Worm (Caenorhabditis elegans) whole organism, L3 larva: Measurements from ENCODE around the gene sru-18.

Source experiments
- ZK546.5 ChIP-seq: sonication (generic microtip); optimal IDR thresholded peaks from 2 replicates; lab custom pipeline; 2017; ENCODE audit warnings: missing biosample characterization, missing genetic modification characterization
- ceh-16 ChIP-seq: sonication (generic microtip); optimal IDR thresholded peaks from 2 replicates; lab custom pipeline; 2017; ENCODE audit warnings: missing biosample characterization, missing genetic modification characterization
- ceh-28 ChIP-seq: fragments of 150-350 bp; optimal IDR thresholded peaks from 2 replicates; lab custom pipeline; 2014; ENCODE audit warnings: missing biosample characterization, missing genetic modification reagents, missing genetic modification characterization
- ceh-82 ChIP-seq: fragments of 150-350 bp; optimal IDR thresholded peaks from 2 replicates; lab custom pipeline; 2014; ENCODE audit warnings: missing biosample characterization, missing genetic modification characterization
- ceh-9 ChIP-seq: sonication (generic microtip); optimal IDR thresholded peaks from 2 replicates; lab custom pipeline; 2018; ENCODE audit warnings: missing biosample characterization, missing genetic modification characterization
- egl-27 ChIP-seq: sonication (generic microtip); optimal IDR thresholded peaks from 4 replicates; lab custom pipeline; 2017; ENCODE audit warnings: missing biosample characterization, missing genetic modification reagents, missing genetic modification characterization
- egl-5 ChIP-seq: fragments of 150-350 bp; optimal IDR thresholded peaks from 2 replicates; lab custom pipeline; 2017; ENCODE audit warnings: missing biosample characterization, missing genetic modification reagents, missing genetic modification characterization, inconsistent platforms
- elt-2 ChIP-seq: sonication (generic microtip); optimal IDR thresholded peaks from 2 replicates; lab custom pipeline; 2016; ENCODE audit warnings: missing genetic modification reagents, mild to moderate bottlenecking, missing genetic modification characterization, missing compliant biosample characterization
- elt-3 ChIP-seq, 3 experiments: fragments of 150-350 bp in 1 of 3; sonication (generic microtip) in 2 of 3; optimal IDR thresholded peaks; 2 replicates in 2 of 3; 4 replicates in 1 of 3; lab custom pipeline; 2014 to 2017; ENCODE audit warnings: missing biosample characterization in 3 of 3, missing genetic modification characterization in 3 of 3
- eor-1 ChIP-seq, 2 experiments: fragments of 150-350 bp; optimal IDR thresholded peaks; 2 replicates each; lab custom pipeline; 2014 to 2018; ENCODE audit warnings: missing biosample characterization in 2 of 2, missing genetic modification characterization in 2 of 2
- fkh-10 ChIP-seq: sonication (generic microtip); optimal IDR thresholded peaks from 2 replicates; lab custom pipeline; 2017; ENCODE audit warnings: missing biosample characterization, missing genetic modification reagents, missing genetic modification characterization
- fkh-2 ChIP-seq: fragments of 150-350 bp; optimal IDR thresholded peaks from 2 replicates; lab custom pipeline; 2014; ENCODE audit warnings: missing biosample characterization, missing genetic modification reagents, missing genetic modification characterization
- hmg-11 ChIP-seq: sonication (generic microtip); optimal IDR thresholded peaks from 2 replicates; lab custom pipeline; 2016; ENCODE audit warnings: missing genetic modification characterization, missing compliant biosample characterization
- jun-1 ChIP-seq: fragments of 150-350 bp; optimal IDR thresholded peaks from 2 replicates; lab custom pipeline; 2014; ENCODE audit warnings: missing biosample characterization, missing genetic modification reagents, missing genetic modification characterization
- lin-39 ChIP-seq: fragments of 150-350 bp; optimal IDR thresholded peaks from 2 replicates; lab custom pipeline; 2018; ENCODE audit warnings: missing biosample characterization, missing genetic modification reagents, missing genetic modification characterization
- lsy-12 ChIP-seq: sonication (generic microtip); optimal IDR thresholded peaks from 2 replicates; lab custom pipeline; 2016; ENCODE audit warnings: mild to moderate bottlenecking, missing genetic modification characterization, missing compliant biosample characterization
- mml-1 ChIP-seq: fragments of 150-350 bp; sonication (generic microtip); optimal IDR thresholded peaks from 3 replicates; lab custom pipeline; 2014; ENCODE audit warnings: missing biosample characterization, missing genetic modification characterization
- nfya-1 ChIP-seq: sonication (generic microtip); optimal IDR thresholded peaks from 2 replicates; lab custom pipeline; 2017; ENCODE audit warnings: missing genetic modification characterization, mild to moderate bottlenecking, missing compliant biosample characterization, antibody characterized with exemption, moderate library complexity; ENCODE audit not compliant: insufficient read depth
- nhr-23 ChIP-seq: fragments of 150-350 bp; optimal IDR thresholded peaks from 2 replicates; lab custom pipeline; 2014; ENCODE audit warnings: missing biosample characterization, missing genetic modification reagents, missing genetic modification characterization
- nhr-237 ChIP-seq: fragments of 150-350 bp; optimal IDR thresholded peaks from 2 replicates; lab custom pipeline; 2014; ENCODE audit warnings: missing biosample characterization, missing genetic modification characterization
- nhr-25 ChIP-seq: sonication (generic microtip); optimal IDR thresholded peaks from 2 replicates; lab custom pipeline; 2017; ENCODE audit warnings: missing biosample characterization, missing genetic modification characterization
- nhr-28 ChIP-seq: fragments of 150-350 bp; optimal IDR thresholded peaks from 2 replicates; lab custom pipeline; 2014; ENCODE audit warnings: missing biosample characterization, missing genetic modification characterization
- nhr-43 ChIP-seq: sonication (generic microtip); optimal IDR thresholded peaks from 2 replicates; lab custom pipeline; 2016; ENCODE audit warnings: mild to moderate bottlenecking, missing genetic modification characterization, missing compliant biosample characterization; ENCODE audit not compliant: poor library complexity, severe bottlenecking
- nhr-67 ChIP-seq: fragments of 150-350 bp; optimal IDR thresholded peaks from 2 replicates; lab custom pipeline; 2014; ENCODE audit warnings: missing biosample characterization, missing genetic modification characterization
- pha-4 ChIP-seq: fragments of 150-350 bp; optimal IDR thresholded peaks from 2 replicates; lab custom pipeline; 2014; ENCODE audit warnings: missing biosample characterization, missing genetic modification reagents, missing genetic modification characterization
- sea-2 ChIP-seq: fragments of 150-350 bp; sonication (generic microtip); optimal IDR thresholded peaks from 4 replicates; lab custom pipeline; 2014; ENCODE audit warnings: missing biosample characterization, missing genetic modification reagents, missing genetic modification characterization
- skn-1 ChIP-seq: fragments of 150-350 bp; optimal IDR thresholded peaks from 2 replicates; lab custom pipeline; 2014; ENCODE audit warnings: missing biosample characterization, missing genetic modification characterization
- snpc-4 ChIP-seq: fragments of 150-350 bp; optimal IDR thresholded peaks from 2 replicates; lab custom pipeline; 2014; ENCODE audit warnings: missing biosample characterization, missing genetic modification characterization
- zag-1 ChIP-seq: fragments of 150-350 bp; optimal IDR thresholded peaks from 2 replicates; lab custom pipeline; 2014; ENCODE audit warnings: missing biosample characterization, missing genetic modification characterization
- ztf-11 ChIP-seq: fragments of 150-350 bp; optimal IDR thresholded peaks from 2 replicates; lab custom pipeline; 2014; ENCODE audit warnings: missing biosample characterization, missing genetic modification characterization
- ztf-4 ChIP-seq: fragments of 150-350 bp; optimal IDR thresholded peaks from 2 replicates; lab custom pipeline; 2014; ENCODE audit warnings: missing biosample characterization, missing genetic modification characterization

Gene sru-18

DNA sequence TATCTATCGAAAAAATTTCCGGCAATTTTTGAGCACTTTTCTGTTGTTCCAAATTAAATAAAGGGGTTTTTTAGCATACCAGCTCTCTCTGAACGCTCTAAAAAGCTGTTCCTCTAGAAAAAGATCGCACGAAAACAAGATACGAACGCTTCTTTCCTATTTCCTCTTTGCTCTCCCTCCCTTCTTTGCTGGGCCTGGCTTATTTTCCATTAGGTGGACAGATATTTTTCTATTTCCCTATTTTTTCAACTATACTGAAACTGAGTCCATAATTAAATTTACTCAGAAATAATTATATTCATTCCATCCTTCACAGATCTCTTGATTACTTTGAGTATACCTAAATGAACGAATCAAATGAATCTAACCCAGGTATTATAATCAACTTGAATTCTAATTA lies at the start of gene sru-18:
Gene sru-18, plus strand, starts transcription at position 301 of the 400 bp plus-strand sequence.
- TF ChIP-seq ztf-4 (tag; lab: Kevin White, UChicago) (no peak), nhr-43 (tag; lab: Kevin White, UChicago) (no peak), nhr-23 (tag; lab: Kevin White, UChicago) (no peak), hmg-11 (no peak), skn-1 (no peak), sea-2 (GFP tag; lab: Kevin White, UChicago) (no peak)

DNA sequence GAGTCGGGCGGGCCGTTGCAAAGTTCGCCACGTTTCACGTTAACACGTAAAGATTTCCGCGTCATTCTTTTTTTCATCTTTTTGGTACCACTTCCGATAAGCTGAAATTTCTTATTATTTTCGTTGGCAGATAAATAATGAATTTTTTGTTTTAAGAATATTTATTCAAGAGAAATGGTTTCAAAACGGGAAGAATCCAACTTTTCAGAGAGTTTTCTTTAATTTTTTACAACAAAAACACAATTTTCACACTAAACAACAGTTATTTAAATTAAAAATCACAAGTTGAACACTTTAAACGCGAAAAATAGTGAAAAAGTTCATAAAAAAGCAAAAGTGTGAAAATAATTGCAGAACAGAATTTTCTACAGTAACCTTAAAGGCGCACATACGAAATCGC lies 47.9 kb upstream of the sru-18 start, which contains the start of gene spe-44:
Gene spe-44, minus strand, starts transcription at position 101 of the 400 bp plus-strand sequence.
- TF ChIP-seq ceh-82 (no peak), pha-4 (tag; lab: Kevin White, UChicago) (no peak), nhr-28 (tag; lab: Kevin White, UChicago) (no peak), egl-27 (tag; lab: Kevin White, UChicago) (no peak), ceh-9 (tag; lab: Kevin White, UChicago) (no peak), nhr-67 (tag; lab: Kevin White, UChicago) (no peak), nhr-23 (tag; lab: Kevin White, UChicago) (no peak)

ce11 chrIV:12454750-12455149 lies 47.3 kb upstream of the sru-18 start, which contains the start of gene smz-1:
smz-1 (plus strand) TSS chrIV:12455050.
- TF ChIP-seq egl-27 (tag; lab: Kevin White, UChicago) (no peak), elt-2 (no peak)

ce11 chrIV:12456613-12457012 lies 45.4 kb upstream of the sru-18 start, which contains the start of gene C25G4.7:
C25G4.7 (plus strand) TSS chrIV:12456913.
- TF ChIP-seq elt-3 (tag; optimal IDR thresholded peaks at IDR 0.05; lab: Kevin White, UChicago), result no peak
- TF ChIP-seq nhr-43 (tag; lab: Kevin White, UChicago), result no peak
- TF ChIP-seq nhr-237 (tag; lab: Kevin White, UChicago), result no peak
- no peak for TF ChIP-seq ztf-11 (tag; lab: Kevin White, UChicago)
- TF ChIP-seq hmg-11, result no peak
- no peak for TF ChIP-seq lsy-12 (tag; lab: Kevin White, UChicago)

DNA sequence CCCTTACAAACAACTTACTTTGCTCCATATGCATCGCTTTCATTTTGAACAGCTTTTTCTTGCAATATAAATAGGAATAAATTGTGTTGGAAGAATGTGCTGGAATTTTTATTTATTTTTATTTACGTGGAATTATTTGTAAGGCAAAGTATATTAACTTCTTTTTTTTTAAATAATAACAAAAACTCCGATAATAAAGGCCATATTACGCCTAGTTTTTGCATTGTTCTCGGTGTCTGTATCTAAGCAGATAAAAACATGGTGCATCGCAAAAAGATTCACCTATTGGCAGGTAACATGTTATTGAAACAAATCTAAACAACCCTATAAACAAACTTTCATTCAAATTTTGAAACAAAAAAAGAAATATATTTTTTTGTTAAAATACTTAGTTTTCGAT lies 38.7 kb upstream of the sru-18 start, which contains the start of gene C25G4.8:
Gene C25G4.8, minus strand, starts transcription at position 101 of the 400 bp plus-strand sequence.
- TF ChIP-seq jun-1, result no peak
- no peak for TF ChIP-seq pha-4 (tag; lab: Kevin White, UChicago)
- no peak for TF ChIP-seq ceh-28 (tag; lab: Kevin White, UChicago)
- TF ChIP-seq snpc-4 (tag; lab: Kevin White, UChicago), result no peak
- no peak for TF ChIP-seq eor-1 (tag; optimal IDR thresholded peaks at IDR 0.05; lab: Kevin White, UChicago)
- TF ChIP-seq elt-2, result no peak
- TF ChIP-seq skn-1, result no peak
- TF ChIP-seq fkh-2 (tag; lab: Kevin White, UChicago), result no peak
- TF ChIP-seq lin-39, result no peak
- no peak for TF ChIP-seq ceh-16 (tag; lab: Kevin White, UChicago)
- no peak for TF ChIP-seq zag-1 (tag; lab: Kevin White, UChicago)
- TF ChIP-seq mml-1 (tag; lab: Kevin White, UChicago), result no peak

ce11 chrIV:12464822-12465221 lies 37.2 kb upstream of the sru-18 start:
- TF ChIP-seq fkh-10 (GFP tag; lab: Kevin White, UChicago) (peak; percentile 67), nhr-67 (tag; lab: Kevin White, UChicago) (no peak), lin-39 (peak; percentile 33), egl-5 (tag; lab: Kevin White, UChicago) (no peak)

ce11 chrIV:12467761-12468160 lies 34.3 kb upstream of the sru-18 start:
- TF ChIP-seq fkh-10 (GFP tag; lab: Kevin White, UChicago) (no peak), ceh-28 (tag; lab: Kevin White, UChicago) (peak; percentile 57), nhr-237 (tag; lab: Kevin White, UChicago) (no peak), nfya-1 (no peak), jun-1 (no peak), ZK546.5 (tag; lab: Kevin White, UChicago) (no peak), egl-27 (tag; lab: Kevin White, UChicago) (no peak), nhr-23 (tag; lab: Kevin White, UChicago) (peak; percentile 24), nhr-25 (peak; percentile 53)
